Worm (Caenorhabditis elegans): ENCODE measurements around the gene gly-12.

DNA sequence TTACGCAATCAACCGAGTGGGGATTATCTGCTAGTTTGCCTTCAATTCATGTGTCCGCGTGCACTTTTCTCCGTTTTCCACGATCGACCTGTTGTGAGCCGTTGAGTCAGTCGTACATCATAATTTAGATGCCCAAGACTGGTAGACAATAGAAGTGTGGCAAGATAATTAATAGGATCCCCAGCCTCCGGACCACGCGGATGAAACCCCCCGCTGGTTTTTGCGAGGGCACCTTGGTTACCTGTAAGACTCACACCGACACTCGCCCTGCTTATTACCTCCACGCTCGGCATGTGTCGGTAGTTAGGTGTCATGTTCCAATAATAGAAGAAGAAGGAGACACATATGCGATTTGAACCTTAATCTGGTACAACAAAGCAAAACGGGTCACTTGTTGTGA, 29.7 kb upstream of the gly-12 start:
- TF ChIP-seq nhr-237 (tag; optimal IDR thresholded peaks at IDR 0.05) (no peak), sem-4 (tag; optimal IDR thresholded peaks at IDR 0.05) (no peak), dmd-4 (tag; optimal IDR thresholded peaks at IDR 0.05) (no peak), elt-3 (tag; optimal IDR thresholded peaks at IDR 0.05) (no peak), lsy-2 (tag; optimal IDR thresholded peaks at IDR 0.05) (no peak), ztf-11 (tag; optimal IDR thresholded peaks at IDR 0.05) (no peak), ztf-4 (tag; optimal IDR thresholded peaks at IDR 0.05) (no peak), unc-62 (GFP tag; optimal IDR thresholded peaks at IDR 0.05) (no peak), skn-1 (tag; optimal IDR thresholded peaks at IDR 0.05) (no peak), fos-1 (tag; optimal IDR thresholded peaks at IDR 0.05) (no peak)
